Worm (Caenorhabditis elegans): ENCODE results near the gene cee-1.

Gene cee-1

DNA sequence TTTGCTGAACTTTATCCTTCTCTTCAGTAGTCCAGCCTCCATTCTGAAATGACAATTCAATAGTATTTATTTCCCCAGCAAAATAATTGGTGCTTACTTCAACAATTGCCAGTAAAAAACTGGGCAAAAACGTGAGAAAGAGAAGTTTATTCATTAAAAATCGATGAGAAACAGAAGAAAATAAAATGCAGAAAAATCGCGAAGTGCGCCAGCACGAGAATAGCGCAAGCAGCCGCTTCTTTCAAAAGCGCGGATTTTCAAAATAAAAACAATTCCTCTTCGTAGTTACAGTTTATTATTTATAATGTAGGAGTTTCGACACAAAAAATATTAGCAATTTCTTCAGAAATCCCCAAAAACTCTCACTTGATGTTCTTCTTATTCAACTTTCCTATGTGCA is 50.4 kb downstream of the cee-1 start, which contains the start of gene C27F2.9:
C27F2.9 (minus strand) TSS at position 159 of the 400 bp plus-strand sequence.
- TF ChIP-seq cog-1 (tag; optimal IDR thresholded peaks at IDR 0.05) (no peak), ztf-29 (GFP tag; IDR thresholded peaks at IDR 0.05) (no peak), tab-1 (GFP tag; IDR thresholded peaks at IDR 0.05) (0 out of 2 replicates have a peak, but pooled peaks have one; percentile 22), ref-1 (GFP tag; conservative IDR thresholded peaks at IDR 0.05) (no peak), klf-2 (GFP tag; conservative IDR thresholded peaks at IDR 0.05) (no peak), T22C8.4 (GFP tag; IDR thresholded peaks at IDR 0.05) (0 out of 2 replicates have a peak, but pooled peaks have one; percentile 27), med-1 (GFP tag; optimal IDR thresholded peaks at IDR 0.05; ENCODE audit: insufficient read depth) (peak; percentile 1), flt-1 (GFP tag; IDR thresholded peaks at IDR 0.05) (peak; percentile 76), ztf-23 (GFP tag; IDR thresholded peaks at IDR 0.05) (peak; percentile 61; the same call in 1 of the 2 replicates)
